Worm (Caenorhabditis elegans): ENCODE data around the gene Y6D1A.2.

- TF ChIP-seq ttx-3 (tag; optimal IDR thresholded peaks at IDR 0.05) (no peak), unc-42 (tag; optimal IDR thresholded peaks at IDR 0.05) (no peak), fkh-10 (GFP tag; optimal IDR thresholded peaks at IDR 0.05) (no peak), elt-2 (tag; optimal IDR thresholded peaks at IDR 0.05) (no peak), dmd-4 (tag; optimal IDR thresholded peaks at IDR 0.05; ENCODE audit: borderline replicate concordance) (no peak), pqm-1 (tag; optimal IDR thresholded peaks at IDR 0.05) (no peak), odd-2 (tag; optimal IDR thresholded peaks at IDR 0.05) (no peak), pax-1 (tag; optimal IDR thresholded peaks at IDR 0.05) (no peak), pros-1 (tag; optimal IDR thresholded peaks at IDR 0.05) (no peak), sdc-2 (tag; optimal IDR thresholded peaks at IDR 0.05) (no peak), pat-9 (tag; optimal IDR thresholded peaks at IDR 0.05) (no peak), hlh-30 (tag; optimal IDR thresholded peaks at IDR 0.05; ENCODE audit: insufficient read depth) (no peak)
These were observed 3.7 kb downstream of the Y6D1A.2 start for ce11 chrII:11816014-11816413.

Measured in whole organism, late embryonic.